Fruit fly (Drosophila melanogaster) whole organism, adult: ENCODE measurements around the gene FucT6.
A peak's percentile ranks its signal among the peaks of the same experiment; 100 is the strongest.

Experiments
- CG11617 ChIP-seq: fragments of 200-800 bp; sonication (Bioruptor generic); optimal IDR thresholded peaks from 2 replicates; lab custom pipeline; 2017; ENCODE audit warnings: mild to moderate bottlenecking, missing biosample characterization, missing genetic modification reagents, missing genetic modification characterization
- CG12768 ChIP-seq: fragments of 200-800 bp; sonication (Bioruptor generic); optimal IDR thresholded peaks from 2 replicates; lab custom pipeline; 2017; ENCODE audit warnings: missing biosample characterization, missing genetic modification characterization, mild to moderate bottlenecking, moderate library complexity, missing genetic modification reagents
- CG14711 ChIP-seq: fragments of 200-800 bp; sonication (Bioruptor generic); optimal IDR thresholded peaks from 2 replicates; lab custom pipeline; 2018; ENCODE audit warnings: missing biosample characterization, mild to moderate bottlenecking, missing genetic modification characterization, moderate library complexity
- CG33017 ChIP-seq: fragments of 200-800 bp; sonication (Bioruptor generic); optimal IDR thresholded peaks from 2 replicates; lab custom pipeline; 2018; ENCODE audit warnings: missing biosample characterization, mild to moderate bottlenecking, missing genetic modification characterization, moderate library complexity
- CG5204 ChIP-seq: fragments of 200-800 bp; sonication (Bioruptor generic); optimal IDR thresholded peaks from 2 replicates; lab custom pipeline; 2016; ENCODE audit warnings: missing biosample characterization, missing genetic modification characterization
- bab1 ChIP-seq: fragments of 200-800 bp; sonication (Bioruptor generic); optimal IDR thresholded peaks from 3 replicates; lab custom pipeline; 2019; ENCODE audit warnings: missing biosample characterization, mild to moderate bottlenecking, missing genetic modification characterization, moderate library complexity
- cic ChIP-seq: fragments of 200-800 bp; sonication (Bioruptor generic); optimal IDR thresholded peaks from 2 replicates; lab custom pipeline; 2017; ENCODE audit warnings: missing biosample characterization, mild to moderate bottlenecking, missing genetic modification characterization, moderate library complexity
- kay ChIP-seq: fragments of 200-800 bp; sonication (Bioruptor generic); peaks from one replicate; lab custom pipeline; 2016; ENCODE audit warnings: missing biosample characterization, missing genetic modification characterization, borderline replicate concordance
- ovo ChIP-seq: fragments of 200-800 bp; sonication (Bioruptor generic); optimal IDR thresholded peaks from 2 replicates; lab custom pipeline; 2016; ENCODE audit warnings: missing biosample characterization, missing genetic modification characterization
- tj ChIP-seq: fragments of 200-800 bp; sonication (Bioruptor generic); optimal IDR thresholded peaks from 3 replicates; lab custom pipeline; 2017; ENCODE audit warnings: missing biosample characterization, mild to moderate bottlenecking, missing genetic modification characterization, moderate library complexity

DNA sequence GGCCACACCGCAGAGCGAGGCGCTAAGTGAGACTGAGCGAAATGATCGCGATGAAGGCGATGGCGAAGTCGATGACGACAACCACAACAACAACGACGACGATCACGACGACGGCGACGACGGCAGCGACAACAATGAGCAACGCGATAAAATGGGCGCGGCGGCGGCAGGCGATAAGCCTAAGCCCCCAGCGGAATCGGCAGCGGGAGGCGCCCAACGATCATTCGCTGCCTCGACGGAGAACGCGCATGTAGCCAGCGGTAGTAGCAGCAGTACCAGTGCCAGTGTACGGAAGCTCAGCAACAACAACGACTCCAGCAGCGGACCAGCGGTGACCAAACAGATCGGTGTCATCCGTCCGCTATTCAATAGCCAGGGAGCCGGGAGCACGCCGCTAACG lies 26.3 kb downstream of the FucT6 start:
- peak; percentile 37 for TF ChIP-seq ovo
- no peak for TF ChIP-seq kay (GFP tag; lab: Kevin White, UChicago)
- no peak for TF ChIP-seq CG14711
- no peak for TF ChIP-seq CG11617
- peak; percentile 2 for TF ChIP-seq CG12768 (GFP tag; lab: Kevin White, UChicago)
- TF ChIP-seq bab1 (GFP tag; lab: Kevin White, UChicago) = peak; percentile 50
- no peak for TF ChIP-seq CG33017 (tag; lab: Kevin White, UChicago)
- peak; percentile 75 for TF ChIP-seq cic
- no peak for TF ChIP-seq CG5204 (GFP tag; lab: Kevin White, UChicago)
- TF ChIP-seq tj = peak; percentile 29
